Worm (Caenorhabditis elegans) whole organism, early embryonic: Measurements from ENCODE around the gene T27A1.2.

Experiments
- B0310.2 ChIP-seq: sonication (generic microtip); optimal IDR thresholded peaks from 2 replicates; lab custom pipeline; 2016; ENCODE audit warnings: mild to moderate bottlenecking, missing genetic modification characterization, missing compliant biosample characterization
- aly-1 ChIP-seq: sonication (generic microtip); optimal IDR thresholded peaks from 2 replicates; lab custom pipeline; 2016; ENCODE audit warnings: missing genetic modification characterization, missing compliant biosample characterization
- ama-1 ChIP-seq: fragments of 150-350 bp; optimal IDR thresholded peaks from 2 replicates; lab custom pipeline; 2014
- ceh-13 ChIP-seq: fragments of 200-800 bp; sonication (Bioruptor generic); optimal IDR thresholded peaks from 2 replicates; lab custom pipeline; 2018; ENCODE audit warnings: mild to moderate bottlenecking, missing genetic modification characterization, missing compliant biosample characterization
- hmbx-1 ChIP-seq: sonication (generic microtip); optimal IDR thresholded peaks from 2 replicates; lab custom pipeline; 2016; ENCODE audit warnings: mild to moderate bottlenecking, missing genetic modification characterization, missing compliant biosample characterization
- hmg-4 ChIP-seq: fragments of 200-800 bp; sonication (Bioruptor generic); optimal IDR thresholded peaks from 2 replicates; lab custom pipeline; 2018; ENCODE audit warnings: mild to moderate bottlenecking, missing genetic modification characterization, missing compliant biosample characterization
- hnd-1 ChIP-seq: sonication (generic microtip); optimal IDR thresholded peaks from 2 replicates; lab custom pipeline; 2016; ENCODE audit warnings: missing genetic modification characterization, missing compliant biosample characterization
- tbx-37 ChIP-seq: fragments of 200-800 bp; sonication (Bioruptor generic); conservative IDR thresholded peaks from 2 replicates; pipeline ENCODE4 v1.3.6; 2022; ENCODE audit warnings: missing genetic modification reagents, missing genetic modification characterization, missing compliant biosample characterization
- tra-4 ChIP-seq: sonication (generic microtip); optimal IDR thresholded peaks from 2 replicates; lab custom pipeline; 2017; ENCODE audit warnings: missing genetic modification characterization, missing compliant biosample characterization

DNA sequence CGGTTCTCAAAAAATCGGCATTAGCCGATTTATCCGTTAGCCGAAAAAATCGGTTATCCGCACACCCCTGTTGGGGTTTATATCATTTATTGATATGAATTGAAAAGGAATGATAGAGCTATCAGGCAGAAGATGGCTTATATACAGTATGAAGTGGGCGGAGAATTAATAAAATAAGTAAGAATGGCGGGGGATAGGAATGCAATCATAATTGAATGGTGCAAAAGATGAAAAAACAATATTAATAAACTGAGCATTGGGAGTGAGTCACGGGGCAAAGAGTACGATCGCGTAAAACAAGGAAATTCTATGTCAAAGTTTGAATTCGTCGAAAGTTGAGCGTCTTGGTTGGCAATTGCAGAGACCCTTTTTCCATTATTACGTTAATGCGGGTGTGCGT is at the start of gene T27A1.2:
- TF ChIP-seq tbx-37: no peak
- no peak for TF ChIP-seq ama-1
- no peak for TF ChIP-seq hmg-4 (GFP tag; lab: Kevin White, UChicago)
- no peak for TF ChIP-seq B0310.2 (tag; lab: Kevin White, UChicago)
- TF ChIP-seq tra-4: no peak
- TF ChIP-seq hmbx-1: no peak
- no peak for TF ChIP-seq ceh-13
- no peak for TF ChIP-seq aly-1 (tag; lab: Kevin White, UChicago)
- no peak for TF ChIP-seq hnd-1 (tag; lab: Kevin White, UChicago)
